Fruit fly (Drosophila melanogaster) whole organism, prepupa: ENCODE results near the gene aph-1.

Experiments used
- Blimp-1 ChIP-seq: fragments of 200-800 bp; sonication (Bioruptor generic); optimal IDR thresholded peaks from 3 replicates; lab custom pipeline; 2017; ENCODE audit warnings: missing biosample characterization, missing genetic modification characterization, mild to moderate bottlenecking, moderate library complexity, missing genetic modification reagents
- CG11762 ChIP-seq: fragments of 200-800 bp; sonication (Bioruptor generic); optimal IDR thresholded peaks from 3 replicates; lab custom pipeline; 2016; ENCODE audit warnings: missing biosample characterization, missing genetic modification characterization; ENCODE audit not compliant: insufficient read depth
- CG31627 ChIP-seq: fragments of 200-800 bp; sonication (Bioruptor generic); optimal IDR thresholded peaks from 3 replicates; lab custom pipeline; 2016; ENCODE audit warnings: missing biosample characterization, missing genetic modification characterization
- CG34406 ChIP-seq: fragments of 200-800 bp; sonication (Bioruptor generic); optimal IDR thresholded peaks from 3 replicates; lab custom pipeline; 2016; ENCODE audit warnings: missing biosample characterization, missing genetic modification characterization
- CG3919 ChIP-seq: fragments of 200-800 bp; sonication (Bioruptor generic); optimal IDR thresholded peaks from 3 replicates; lab custom pipeline; 2016; ENCODE audit warnings: missing biosample characterization, missing genetic modification characterization
- CG4318 ChIP-seq: fragments of 200-800 bp; sonication (Bioruptor generic); optimal IDR thresholded peaks from 3 replicates; lab custom pipeline; 2017; ENCODE audit warnings: missing biosample characterization, mild to moderate bottlenecking, missing genetic modification characterization
- CG6163 ChIP-seq: fragments of 200-800 bp; sonication (Bioruptor generic); IDR thresholded peaks from 3 replicates; pipeline ENCODE4 v1.3.6; 2022; ENCODE audit warnings: missing biosample characterization, missing genetic modification characterization
- CG6276 ChIP-seq: fragments of 200-800 bp; sonication (Bioruptor generic); optimal IDR thresholded peaks from 2 replicates; lab custom pipeline; 2017; ENCODE audit warnings: missing biosample characterization, mild to moderate bottlenecking, missing genetic modification characterization
- CG6792 ChIP-seq: fragments of 200-800 bp; sonication (Bioruptor generic); optimal IDR thresholded peaks from 3 replicates; lab custom pipeline; 2016; ENCODE audit warnings: missing biosample characterization, missing genetic modification characterization
- CG6808 ChIP-seq: fragments of 200-800 bp; sonication (Bioruptor generic); optimal IDR thresholded peaks from 3 replicates; lab custom pipeline; 2017; ENCODE audit warnings: missing biosample characterization, missing genetic modification characterization, mild to moderate bottlenecking, moderate library complexity, missing genetic modification reagents
- CG6854 ChIP-seq: fragments of 200-800 bp; sonication (Bioruptor generic); optimal IDR thresholded peaks from 2 replicates; lab custom pipeline; 2017; ENCODE audit warnings: missing biosample characterization, mild to moderate bottlenecking, missing genetic modification characterization
- CG9139 ChIP-seq: fragments of 200-800 bp; sonication (Bioruptor generic); optimal IDR thresholded peaks from 3 replicates; lab custom pipeline; 2017; ENCODE audit warnings: missing biosample characterization, mild to moderate bottlenecking, missing genetic modification characterization
- Eip78C ChIP-seq: fragments of 200-800 bp; sonication (Bioruptor generic); peaks from one replicate; lab custom pipeline; 2016; ENCODE audit warnings: missing biosample characterization, missing genetic modification characterization
- Ets96B ChIP-seq: fragments of 200-800 bp; optimal IDR thresholded peaks from 2 replicates; lab custom pipeline; 2019; ENCODE audit warnings: missing biosample characterization, mild to moderate bottlenecking, missing genetic modification characterization, moderate library complexity
- Gug ChIP-seq: fragments of 200-800 bp; sonication (Bioruptor generic); IDR thresholded peaks from 2 replicates; pipeline ENCODE4 v1.3.6; 2022; ENCODE audit warnings: missing biosample characterization, missing genetic modification characterization
- Sox15 ChIP-seq: fragments of 200-800 bp; sonication (Bioruptor generic); optimal IDR thresholded peaks from 3 replicates; lab custom pipeline; 2016; ENCODE audit warnings: missing biosample characterization, missing genetic modification characterization
- eg ChIP-seq: fragments of 200-800 bp; sonication (Bioruptor generic); IDR thresholded peaks from 3 replicates; pipeline ENCODE4 v1.3.6; 2022; ENCODE audit warnings: missing biosample characterization, missing genetic modification characterization
- fd59A ChIP-seq: fragments of 200-800 bp; sonication (Bioruptor generic); optimal IDR thresholded peaks from 2 replicates; lab custom pipeline; 2017; ENCODE audit warnings: missing biosample characterization, mild to moderate bottlenecking, missing genetic modification characterization, missing genetic modification reagents
- fkh ChIP-seq: fragments of 200-800 bp; sonication (Bioruptor generic); optimal IDR thresholded peaks from 3 replicates; lab custom pipeline; 2017; ENCODE audit warnings: missing biosample characterization, mild to moderate bottlenecking, missing genetic modification characterization, moderate library complexity
- lz ChIP-seq: fragments of 200-800 bp; sonication (Bioruptor generic); optimal IDR thresholded peaks from 3 replicates; lab custom pipeline; 2016; ENCODE audit warnings: missing biosample characterization, missing genetic modification characterization
- net ChIP-seq: fragments of 200-800 bp; sonication (Bioruptor generic); optimal IDR thresholded peaks from 3 replicates; lab custom pipeline; 2016; ENCODE audit warnings: missing biosample characterization, missing genetic modification characterization
- pdm3 ChIP-seq: fragments of 200-800 bp; sonication (Bioruptor generic); optimal IDR thresholded peaks from 3 replicates; lab custom pipeline; 2016; ENCODE audit warnings: missing biosample characterization, missing genetic modification characterization
- salr ChIP-seq, 2 experiments: fragments of 200-800 bp; sonication (Bioruptor generic); optimal IDR thresholded peaks; 3 replicates each; lab custom pipeline; 2016 to 2018; ENCODE audit warnings: missing biosample characterization in 2 of 2, missing genetic modification characterization in 2 of 2, mild to moderate bottlenecking in 1 of 2
- spab ChIP-seq: fragments of 200-800 bp; sonication (Bioruptor generic); optimal IDR thresholded peaks from 2 replicates; lab custom pipeline; 2017; ENCODE audit warnings: missing biosample characterization, mild to moderate bottlenecking, missing genetic modification characterization, missing genetic modification reagents
- svp ChIP-seq: fragments of 200-800 bp; sonication (Bioruptor generic); peaks from one replicate; lab custom pipeline; 2016; ENCODE audit warnings: missing biosample characterization, missing genetic modification characterization
- vri ChIP-seq: fragments of 200-800 bp; sonication (Bioruptor generic); optimal IDR thresholded peaks from 3 replicates; lab custom pipeline; 2016; ENCODE audit warnings: missing biosample characterization, mild to moderate bottlenecking, missing genetic modification characterization

aph-1 gene

dm6 chr2L:2810831-2811230 lies 44.8 kb downstream of the aph-1 start:
- TF ChIP-seq CG6163 (no peak), svp (peak; percentile 96), net (GFP tag; lab: Kevin White, UChicago) (no peak), fkh (GFP tag; lab: Kevin White, UChicago) (no peak)

- no peak for TF ChIP-seq lz (GFP tag; lab: Kevin White, UChicago)
- no peak for TF ChIP-seq CG3919 (GFP tag; lab: Kevin White, UChicago)
- no peak for TF ChIP-seq Sox15 (GFP tag; lab: Kevin White, UChicago)
- TF ChIP-seq fkh (GFP tag; lab: Kevin White, UChicago): no peak
- TF ChIP-seq CG34406 (GFP tag; lab: Kevin White, UChicago): no peak
- no peak for TF ChIP-seq CG6163
- TF ChIP-seq CG11762: no peak
- TF ChIP-seq CG6808: no peak
- no peak for TF ChIP-seq pdm3 (GFP tag; lab: Kevin White, UChicago)
- no peak for TF ChIP-seq Gug (GFP tag; lab: Robert Waterston, UW)
- TF ChIP-seq CG4318 (GFP tag; lab: Kevin White, UChicago): no peak
- no peak for TF ChIP-seq Eip78C (GFP tag; lab: Kevin White, UChicago)
- no peak for TF ChIP-seq net (GFP tag; lab: Kevin White, UChicago)
- no peak for TF ChIP-seq Blimp-1 (GFP tag; lab: Kevin White, UChicago)
- TF ChIP-seq Ets96B (tag; lab: Kevin White, UChicago): no peak
- TF ChIP-seq CG6854: no peak
- TF ChIP-seq fd59A (GFP tag; lab: Kevin White, UChicago): no peak
- TF ChIP-seq vri (GFP tag; lab: Kevin White, UChicago): no peak
- no peak for TF ChIP-seq salr (GFP tag; optimal IDR thresholded peaks at IDR 0.05; lab: Kevin White, UChicago)
These were observed 46.1 kb downstream of the aph-1 start, which contains the start of gene CG2964 for dm6 chr2L:2812137-2812536. TSS of gene CG2964 (plus strand) at chr2L:2812437.

- no peak for TF ChIP-seq eg
- TF ChIP-seq CG3919 (GFP tag; lab: Kevin White, UChicago): no peak
- no peak for TF ChIP-seq spab (GFP tag; lab: Kevin White, UChicago)
- no peak for TF ChIP-seq CG6792
- TF ChIP-seq svp: no peak
- no peak for TF ChIP-seq CG6276 (GFP tag; lab: Kevin White, UChicago)
- no peak for TF ChIP-seq CG31627
- TF ChIP-seq CG9139 (GFP tag; lab: Kevin White, UChicago): no peak
These were observed 49.6 kb downstream of the aph-1 start, which contains the start of gene G6P for dm6 chr2L:2815673-2816072. TSS of gene G6P (minus strand) at chr2L:2815760.
